Worm (Caenorhabditis elegans) whole organism, early embryonic: ENCODE measurements around the gene C06B8.2.

Source experiments
- B0310.2 ChIP-seq: sonication (generic microtip); optimal IDR thresholded peaks from 2 replicates; lab custom pipeline; 2016; ENCODE audit warnings: mild to moderate bottlenecking, missing genetic modification characterization, missing compliant biosample characterization
- ama-1 ChIP-seq: fragments of 150-350 bp; optimal IDR thresholded peaks from 2 replicates; lab custom pipeline; 2014
- ceh-13 ChIP-seq: fragments of 200-800 bp; sonication (Bioruptor generic); optimal IDR thresholded peaks from 2 replicates; lab custom pipeline; 2018; ENCODE audit warnings: mild to moderate bottlenecking, missing genetic modification characterization, missing compliant biosample characterization
- ceh-36 ChIP-seq: sonication (generic microtip); optimal IDR thresholded peaks from 2 replicates; lab custom pipeline; 2016; ENCODE audit warnings: missing genetic modification characterization, inconsistent platforms, missing compliant biosample characterization
- ets-7 ChIP-seq: sonication (generic microtip); optimal IDR thresholded peaks from 2 replicates; lab custom pipeline; 2016; ENCODE audit warnings: missing genotype, missing genetic modification characterization, missing compliant biosample characterization
- hmbx-1 ChIP-seq: sonication (generic microtip); optimal IDR thresholded peaks from 2 replicates; lab custom pipeline; 2016; ENCODE audit warnings: mild to moderate bottlenecking, missing genetic modification characterization, missing compliant biosample characterization
- hnd-1 ChIP-seq: sonication (generic microtip); optimal IDR thresholded peaks from 2 replicates; lab custom pipeline; 2016; ENCODE audit warnings: missing genetic modification characterization, missing compliant biosample characterization
- sea-1 ChIP-seq: fragments of 200-800 bp; sonication (Bioruptor generic); conservative IDR thresholded peaks from 2 replicates; pipeline ENCODE4 v1.3.6; 2022; ENCODE audit warnings: missing genetic modification characterization, missing compliant biosample characterization
- tbx-37 ChIP-seq: fragments of 200-800 bp; sonication (Bioruptor generic); conservative IDR thresholded peaks from 2 replicates; pipeline ENCODE4 v1.3.6; 2022; ENCODE audit warnings: missing genetic modification reagents, missing genetic modification characterization, missing compliant biosample characterization
- tra-4 ChIP-seq: sonication (generic microtip); optimal IDR thresholded peaks from 2 replicates; lab custom pipeline; 2017; ENCODE audit warnings: missing genetic modification characterization, missing compliant biosample characterization

DNA sequence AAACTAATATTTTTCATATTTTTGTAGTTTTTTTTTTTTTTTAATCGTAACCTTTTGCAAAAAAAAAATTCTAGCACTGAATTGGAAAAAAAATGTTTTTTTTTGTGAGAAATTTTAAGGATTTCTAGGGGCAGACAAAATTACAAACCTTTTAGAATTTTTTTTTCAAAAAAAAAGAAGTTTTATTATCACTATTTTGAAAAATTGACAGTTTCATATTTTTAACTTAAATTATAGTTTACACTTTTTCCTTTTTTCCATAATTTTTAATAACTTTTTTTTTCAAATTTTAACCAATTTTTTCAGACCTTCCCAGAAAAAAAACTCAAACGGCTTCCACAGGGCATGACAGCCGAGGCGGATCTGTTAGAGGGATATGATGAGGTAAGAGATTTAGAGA is 7.5 kb downstream of the C06B8.2 start, which contains the start of gene dpf-1:
- no peak for TF ChIP-seq tbx-37
- TF ChIP-seq ceh-13 = no peak
- TF ChIP-seq ama-1 (lab: Kevin White, UChicago) = no peak
- no peak for TF ChIP-seq hmbx-1 (tag; lab: Kevin White, UChicago)
- no peak for TF ChIP-seq tra-4 (tag; lab: Kevin White, UChicago)
- no peak for TF ChIP-seq ceh-36 (tag; lab: Kevin White, UChicago)
- TF ChIP-seq B0310.2 = no peak
- no peak for TF ChIP-seq hnd-1 (tag; lab: Kevin White, UChicago)
- TF ChIP-seq ets-7 = no peak
- no peak for TF ChIP-seq sea-1
